Worm (Caenorhabditis elegans) whole organism, early embryonic: ENCODE data around the gene F55B11.3.

ENCODE experiments used
- F13C5.2 ChIP-seq: sonication (generic microtip); optimal IDR thresholded peaks from 2 replicates; lab custom pipeline; 2017; ENCODE audit warnings: mild to moderate bottlenecking, missing genetic modification characterization, inconsistent platforms, missing compliant biosample characterization
- aly-1 ChIP-seq: sonication (generic microtip); optimal IDR thresholded peaks from 2 replicates; lab custom pipeline; 2016; ENCODE audit warnings: missing genetic modification characterization, missing compliant biosample characterization
- ama-1 ChIP-seq: fragments of 150-350 bp; optimal IDR thresholded peaks from 2 replicates; lab custom pipeline; 2014
- ceh-13 ChIP-seq: fragments of 200-800 bp; sonication (Bioruptor generic); optimal IDR thresholded peaks from 2 replicates; lab custom pipeline; 2018; ENCODE audit warnings: mild to moderate bottlenecking, missing genetic modification characterization, missing compliant biosample characterization
- ceh-36 ChIP-seq: sonication (generic microtip); optimal IDR thresholded peaks from 2 replicates; lab custom pipeline; 2016; ENCODE audit warnings: missing genetic modification characterization, inconsistent platforms, missing compliant biosample characterization
- flt-1 ChIP-seq: fragments of 200-800 bp; sonication (Bioruptor generic); IDR thresholded peaks from 2 replicates; pipeline ENCODE4 v1.3.6; 2022; ENCODE audit warnings: missing genetic modification characterization, missing compliant biosample characterization
- hmg-4 ChIP-seq: fragments of 200-800 bp; sonication (Bioruptor generic); optimal IDR thresholded peaks from 2 replicates; lab custom pipeline; 2018; ENCODE audit warnings: mild to moderate bottlenecking, missing genetic modification characterization, missing compliant biosample characterization
- hnd-1 ChIP-seq: sonication (generic microtip); optimal IDR thresholded peaks from 2 replicates; lab custom pipeline; 2016; ENCODE audit warnings: missing genetic modification characterization, missing compliant biosample characterization
- pes-1 ChIP-seq: fragments of 200-800 bp; sonication (Bioruptor generic); IDR thresholded peaks from 2 replicates; pipeline ENCODE4 v1.3.6; 2022; ENCODE audit warnings: missing genetic modification reagents, missing genetic modification characterization, missing compliant biosample characterization
- scrt-1 ChIP-seq: fragments of 200-800 bp; sonication (Bioruptor generic); IDR thresholded peaks from 2 replicates; pipeline ENCODE4 v1.3.6; 2022; ENCODE audit warnings: missing genetic modification characterization, missing compliant biosample characterization
- tbx-11 ChIP-seq: fragments of 200-800 bp; sonication (Bioruptor generic); IDR thresholded peaks from 2 replicates; pipeline ENCODE4 v1.3.6; 2022; ENCODE audit warnings: missing genetic modification characterization, missing compliant biosample characterization
- tra-4 ChIP-seq: sonication (generic microtip); optimal IDR thresholded peaks from 2 replicates; lab custom pipeline; 2017; ENCODE audit warnings: missing genetic modification characterization, missing compliant biosample characterization

ce11 chrIV:14385140-14385539, 39.4 kb upstream of the F55B11.3 start:
- TF ChIP-seq pes-1 (GFP tag; lab: Robert Waterston, UW) (no peak), F13C5.2 (tag; lab: Kevin White, UChicago) (no peak), ama-1 (lab: Kevin White, UChicago) (no peak), ceh-13 (GFP tag; lab: Kevin White, UChicago) (no peak), scrt-1 (GFP tag; lab: Robert Waterston, UW) (no peak), hmg-4 (GFP tag; lab: Kevin White, UChicago) (no peak), flt-1 (GFP tag; lab: Robert Waterston, UW) (no peak), hnd-1 (tag; lab: Kevin White, UChicago) (no peak), tra-4 (no peak), ceh-36 (tag; lab: Kevin White, UChicago) (no peak), aly-1 (tag; lab: Kevin White, UChicago) (no peak), tbx-11 (GFP tag; lab: Robert Waterston, UW) (no peak)
